Worm (Caenorhabditis elegans): ENCODE results near the gene str-47.

- TF ChIP-seq elt-1 (tag; optimal IDR thresholded peaks at IDR 0.05) = no peak
- no peak for TF ChIP-seq nhr-6 (tag; optimal IDR thresholded peaks at IDR 0.05)
- TF ChIP-seq nhr-12 (tag; optimal IDR thresholded peaks at IDR 0.05) = no peak
- TF ChIP-seq sma-3 (GFP tag; optimal IDR thresholded peaks at IDR 0.05) = no peak
- TF ChIP-seq nhr-11 (tag; optimal IDR thresholded peaks at IDR 0.05) = no peak
- TF ChIP-seq mdl-1 (tag; optimal IDR thresholded peaks at IDR 0.05) = no peak
- no peak for TF ChIP-seq elt-3 (tag; optimal IDR thresholded peaks at IDR 0.05)
- no peak for TF ChIP-seq zag-1 (tag; optimal IDR thresholded peaks at IDR 0.05)
- no peak for TF ChIP-seq nhr-237 (tag; optimal IDR thresholded peaks at IDR 0.05)
- TF ChIP-seq nhr-77 (tag; optimal IDR thresholded peaks at IDR 0.05) = no peak
Observed at ce11 chrV:7651757-7652156, 6.2 kb downstream of the str-47 start, which contains the start of gene srh-234.
